Worm (Caenorhabditis elegans) whole organism, mixed stage, embryonic: Measurements from ENCODE around the gene tlp-1.

Experiments used
- drap-1 ChIP-seq: fragments of 200-800 bp; sonication (Bioruptor generic); optimal IDR thresholded peaks from 3 replicates; lab custom pipeline; 2018; ENCODE audit warnings: mild to moderate bottlenecking, missing genetic modification characterization, missing compliant biosample characterization
- lin-13 ChIP-seq: fragments of 150-350 bp; optimal IDR thresholded peaks from 2 replicates; lab custom pipeline; 2014; ENCODE audit warnings: missing biosample characterization, missing genetic modification characterization
- mep-1 ChIP-seq: fragments of 150-350 bp; optimal IDR thresholded peaks from 2 replicates; lab custom pipeline; 2017; ENCODE audit warnings: missing biosample characterization, missing genetic modification reagents, missing genetic modification characterization, inconsistent platforms
- nhr-237 ChIP-seq: fragments of 150-350 bp; optimal IDR thresholded peaks from 2 replicates; lab custom pipeline; 2014; ENCODE audit warnings: missing biosample characterization, missing genetic modification characterization
- nhr-28 ChIP-seq: fragments of 150-350 bp; optimal IDR thresholded peaks from 2 replicates; lab custom pipeline; 2014; ENCODE audit warnings: missing biosample characterization, missing genetic modification characterization
- unc-39 ChIP-seq: fragments of 150-350 bp; optimal IDR thresholded peaks from 2 replicates; lab custom pipeline; 2014; ENCODE audit warnings: missing biosample characterization, missing genetic modification characterization
- unc-62 ChIP-seq: fragments of 150-350 bp; optimal IDR thresholded peaks from 2 replicates; lab custom pipeline; 2014; ENCODE audit warnings: missing biosample characterization, missing genetic modification reagents, missing genetic modification characterization
- zip-8 ChIP-seq: fragments of 150-350 bp; optimal IDR thresholded peaks from 2 replicates; lab custom pipeline; 2014; ENCODE audit warnings: missing biosample characterization, missing genetic modification characterization
- ztf-11 ChIP-seq: fragments of 150-350 bp; optimal IDR thresholded peaks from 2 replicates; lab custom pipeline; 2014; ENCODE audit warnings: missing biosample characterization, missing genetic modification characterization

DNA sequence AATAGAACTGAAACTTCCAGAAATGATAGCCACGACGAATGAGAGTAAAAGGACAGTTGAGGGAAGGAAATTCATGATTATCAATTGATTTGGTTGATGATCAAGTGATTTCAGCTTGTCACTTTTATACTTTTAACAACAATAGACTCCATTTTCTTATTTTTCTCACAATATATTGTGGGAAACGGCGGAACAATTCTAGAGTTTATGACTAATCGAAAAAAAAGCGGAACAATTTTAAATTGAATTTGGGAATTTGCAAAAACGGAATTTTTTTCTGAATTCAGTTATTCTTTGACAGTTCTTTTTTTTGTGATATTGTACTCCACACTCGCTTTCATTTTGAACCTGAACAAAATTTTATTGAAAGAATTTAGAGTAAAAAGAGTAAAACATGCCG lies 39.8 kb downstream of the tlp-1 start, which contains the start of gene Y45F10C.4:
- no peak for TF ChIP-seq nhr-28
- TF ChIP-seq mep-1 (tag; lab: Kevin White, UChicago): no peak
- TF ChIP-seq zip-8 (tag; lab: Kevin White, UChicago): no peak
- no peak for TF ChIP-seq drap-1 (GFP tag; lab: Kevin White, UChicago)
- no peak for TF ChIP-seq unc-39 (tag; lab: Kevin White, UChicago)
- TF ChIP-seq unc-62 (GFP tag; lab: Kevin White, UChicago): no peak
- no peak for TF ChIP-seq lin-13 (tag; lab: Kevin White, UChicago)
- no peak for TF ChIP-seq nhr-237 (tag; lab: Kevin White, UChicago)
- no peak for TF ChIP-seq ztf-11 (tag; lab: Kevin White, UChicago)
